Worm (Caenorhabditis elegans): Measurements from ENCODE around the gene C36B7.5.

Gene C36B7.5

DNA sequence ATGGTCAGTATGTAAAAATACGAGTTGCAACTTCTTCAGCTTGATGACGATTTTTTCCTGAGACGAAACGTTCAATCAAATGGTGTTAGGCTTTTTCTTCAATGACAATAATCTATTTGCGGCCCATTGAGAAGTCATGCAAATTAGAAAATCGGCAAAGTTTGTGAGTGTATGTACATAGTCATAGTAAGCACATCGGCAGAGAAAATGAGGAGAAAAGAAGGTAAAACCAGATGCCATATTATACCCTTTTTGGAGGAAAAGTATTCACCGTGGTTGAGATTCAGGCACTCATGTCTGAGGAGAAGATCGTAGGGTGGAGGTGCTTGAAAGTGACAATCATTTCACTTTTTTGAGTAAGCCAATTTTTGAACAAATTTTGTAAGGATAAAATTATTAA is at the start of gene C36B7.5:
C36B7.5 (minus strand) TSS at position 101 of the 400 bp plus-strand sequence.
- TF ChIP-seq nhr-11 (tag; optimal IDR thresholded peaks at IDR 0.05) (no peak), sptf-1 (tag; optimal IDR thresholded peaks at IDR 0.05) (no peak), C16A3.4 (tag; optimal IDR thresholded peaks at IDR 0.05) (no peak), nhr-237 (tag; optimal IDR thresholded peaks at IDR 0.05) (no peak), grh-1 (GFP tag; IDR thresholded peaks at IDR 0.05) (no peak), ceh-8 (GFP tag; optimal IDR thresholded peaks at IDR 0.05) (no peak), egl-27 (tag; optimal IDR thresholded peaks at IDR 0.05) (no peak), zag-1 (tag; optimal IDR thresholded peaks at IDR 0.05) (no peak), ceh-63 (GFP tag; optimal IDR thresholded peaks at IDR 0.05) (no peak), nhr-71 (tag; optimal IDR thresholded peaks at IDR 0.05) (no peak), sox-4 (tag; optimal IDR thresholded peaks at IDR 0.05) (no peak), vab-15 (tag; optimal IDR thresholded peaks at IDR 0.05) (no peak), swsn-7 (tag; optimal IDR thresholded peaks at IDR 0.05) (no peak)

DNA sequence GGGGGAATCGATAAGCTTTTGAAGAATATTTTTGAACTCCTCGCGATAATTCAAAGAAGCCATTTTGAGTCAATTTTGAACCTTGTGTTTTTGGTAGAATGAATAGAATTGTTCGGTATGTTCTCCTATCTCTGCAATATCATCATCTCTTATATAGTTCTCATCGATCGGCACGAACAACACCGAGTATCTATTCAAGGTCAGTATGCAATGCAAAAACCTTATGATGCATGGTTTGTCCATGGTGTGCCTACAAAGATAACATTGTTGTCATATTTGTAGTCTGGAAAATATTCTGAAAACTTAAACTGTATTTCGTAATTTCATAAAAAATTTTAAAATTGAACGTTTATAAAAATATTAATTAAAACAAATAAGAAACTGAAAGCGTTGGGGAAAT is 47.3 kb upstream of the C36B7.5 start, which contains the start of gene alh-10:
alh-10 (minus strand) TSS at position 127 of the 400 bp plus-strand sequence.
- TF ChIP-seq ceh-82 (tag; optimal IDR thresholded peaks at IDR 0.05) (no peak), unc-98 (GFP tag; IDR thresholded peaks at IDR 0.05) (no peak), elt-3 (tag; optimal IDR thresholded peaks at IDR 0.05) (peak in 3 of 6 experiments; percentile 14 to 57 (median 45)), pax-3 (tag; optimal IDR thresholded peaks at IDR 0.05) (no peak), aha-1 (tag; optimal IDR thresholded peaks at IDR 0.05) (no peak), lin-35 (GFP tag; optimal IDR thresholded peaks at IDR 0.05) (peak in 1 of 2 experiments; percentile 26), ztf-4 (tag; optimal IDR thresholded peaks at IDR 0.05) (no peak), nhr-71 (tag; optimal IDR thresholded peaks at IDR 0.05) (no peak), pag-3 (tag; optimal IDR thresholded peaks at IDR 0.05; ENCODE audit: borderline replicate concordance, insufficient read depth) (no peak), egl-27 (tag; optimal IDR thresholded peaks at IDR 0.05) (no peak), fkh-8 (tag; optimal IDR thresholded peaks at IDR 0.05) (no peak), blmp-1 (tag; optimal IDR thresholded peaks at IDR 0.05) (no peak), nhr-20 (tag; optimal IDR thresholded peaks at IDR 0.05) (peak; percentile 47), efl-1 (optimal IDR thresholded peaks at IDR 0.05) (no peak), efl-1 (GFP tag; optimal IDR thresholded peaks at IDR 0.05 in 1 of 2) (peak in 1 of 2 experiments; percentile 54), snu-23 (GFP tag; optimal IDR thresholded peaks at IDR 0.05) (peak; percentile 39), lin-14 (GFP tag; optimal IDR thresholded peaks at IDR 0.05) (peak; percentile 71), mef-2 (tag; optimal IDR thresholded peaks at IDR 0.05) (no peak), efl-3 (GFP tag; optimal IDR thresholded peaks at IDR 0.05) (no peak), nhr-12 (tag; optimal IDR thresholded peaks at IDR 0.05) (no peak), hlh-4 (tag; optimal IDR thresholded peaks at IDR 0.05) (no peak), xbp-1 (tag; optimal IDR thresholded peaks at IDR 0.05) (no peak), unc-86 (tag; optimal IDR thresholded peaks at IDR 0.05) (no peak), sup-37 (GFP tag; optimal IDR thresholded peaks at IDR 0.05) (no peak), nhr-84 (tag; optimal IDR thresholded peaks at IDR 0.05) (no peak), elt-2 (tag; optimal IDR thresholded peaks at IDR 0.05) (no peak), nhr-85 (tag) (peak; percentile 76), skn-1 (tag; optimal IDR thresholded peaks at IDR 0.05) (peak; percentile 62), nhr-47 (tag; optimal IDR thresholded peaks at IDR 0.05) (no peak)

DNA sequence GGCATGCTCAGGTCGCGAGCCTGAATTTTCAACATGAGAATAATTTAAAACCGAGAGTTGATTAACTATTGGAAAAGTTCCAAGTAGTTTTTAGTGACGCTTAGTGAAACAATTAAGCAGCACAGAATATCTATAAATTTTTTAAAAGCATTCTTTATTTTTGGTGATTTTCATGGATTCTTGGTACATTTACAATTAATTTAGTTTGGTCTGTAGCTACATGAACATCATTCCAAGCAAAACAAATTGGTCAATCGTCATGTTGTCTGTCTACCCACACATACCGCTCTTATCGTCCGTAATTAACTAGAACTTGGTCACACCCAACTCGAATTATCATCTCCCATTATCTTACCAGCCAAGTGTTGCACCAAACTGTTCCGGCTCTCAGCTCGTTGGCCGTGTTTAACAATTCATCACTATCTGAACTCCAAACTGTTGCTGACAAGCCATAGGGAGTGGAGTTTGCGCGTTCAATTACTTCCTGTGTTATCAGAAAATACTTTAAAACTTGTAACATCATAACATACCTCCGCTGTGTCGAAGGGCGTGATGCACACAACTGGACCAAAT is 44.5 kb upstream of the C36B7.5 start:
- no peak for TF ChIP-seq pqm-1 (tag; optimal IDR thresholded peaks at IDR 0.05)
- peak; percentile 8 for TF ChIP-seq elt-2 (tag; optimal IDR thresholded peaks at IDR 0.05)

Data from whole organism, L1 larva.